Worm (Caenorhabditis elegans): ENCODE data around the gene etc-1.

etc-1 gene

ce11 chrII:8701619-8702350 lies 37.2 kb downstream of the etc-1 start, which contains the start of gene sphk-1:
Gene sphk-1, minus strand, starts transcription at chrII:8701669.
- no peak for TF ChIP-seq unc-62 (GFP tag; optimal IDR thresholded peaks at IDR 0.05)

ce11 chrII:8703729-8704128 lies 39.1 kb downstream of the etc-1 start, which contains the start of gene ceh-7:
Gene ceh-7, minus strand, starts transcription at chrII:8703829.
- TF ChIP-seq unc-62 (GFP tag; optimal IDR thresholded peaks at IDR 0.05), result no peak

ce11 chrII:8704413-8704874 lies 39.8 kb downstream of the etc-1 start, which contains the start of gene prx-5:
Gene prx-5, plus strand, starts transcription at chrII:8704824.
- TF ChIP-seq unc-62 (GFP tag; optimal IDR thresholded peaks at IDR 0.05), result no peak

- TF ChIP-seq unc-62 (GFP tag; optimal IDR thresholded peaks at IDR 0.05), result no peak
These were observed 42.4 kb downstream of the etc-1 start, which contains the start of gene cup-16 for ce11 chrII:8707024-8707423. Gene cup-16, plus strand, starts transcription at chrII:8707155.

- TF ChIP-seq unc-62 (GFP tag; optimal IDR thresholded peaks at IDR 0.05), result no peak
These were observed 45.7 kb downstream of the etc-1 start, which contains the start of gene srg-15 for ce11 chrII:8710317-8710716. Gene srg-15, minus strand, starts transcription at chrII:8710417.

ce11 chrII:8714913-8715447 lies 50.3 kb downstream of the etc-1 start, which contains the start of the genes rab-21 and T01B7.13:
Gene rab-21, minus strand, starts transcription at chrII:8715013.
Gene T01B7.13, plus strand, starts transcription at chrII:8715397.
- no peak for TF ChIP-seq unc-62 (GFP tag; optimal IDR thresholded peaks at IDR 0.05)

- no peak for TF ChIP-seq unc-62 (GFP tag; optimal IDR thresholded peaks at IDR 0.05)
These were observed 51.7 kb downstream of the etc-1 start, which contains the start of the genes cyn-11 and T01B7.5 for ce11 chrII:8716231-8716878. Gene cyn-11, minus strand, starts transcription at chrII:8716281. Gene T01B7.5, plus strand, starts transcription at chrII:8716828.

- no peak for TF ChIP-seq unc-62 (GFP tag; optimal IDR thresholded peaks at IDR 0.05)
These were observed 52.9 kb downstream of the etc-1 start for ce11 chrII:8717579-8717978.

All from whole organism, dauer.